Worm (Caenorhabditis elegans): Measurements from ENCODE around the gene lec-6.

lec-6 gene

DNA sequence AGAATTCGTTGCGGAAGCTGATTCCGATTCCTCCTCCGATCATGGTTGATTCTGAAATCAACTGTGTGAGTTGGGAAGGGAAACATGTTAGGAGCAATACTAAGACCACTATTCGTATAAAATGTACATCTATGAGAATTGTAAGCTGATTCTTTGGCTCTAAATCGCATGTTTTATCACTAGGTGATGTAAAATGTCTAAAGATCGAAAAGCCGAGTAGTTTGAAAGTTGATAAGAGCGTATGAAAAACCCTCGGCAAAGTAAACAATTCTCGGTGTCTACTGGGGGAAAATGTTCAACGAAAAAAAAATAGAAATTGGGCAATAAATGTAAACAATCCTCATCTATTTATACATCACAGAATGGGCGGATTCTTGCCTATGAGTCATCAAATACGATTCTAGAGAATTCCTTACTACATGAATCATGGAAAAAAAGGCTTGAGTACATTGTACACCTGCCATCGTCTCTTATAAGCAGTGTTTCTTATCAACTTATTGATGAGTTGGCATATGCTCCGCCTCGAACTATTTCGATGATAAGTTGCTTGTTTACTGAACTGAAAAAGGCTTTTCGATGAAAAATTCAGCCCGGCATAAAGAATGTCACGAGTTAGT lies at the start of gene lec-6:
Gene lec-6 (minus strand): TSS at position 51 of the 617 bp plus-strand sequence.
- TF ChIP-seq ztf-22 (GFP tag; optimal IDR thresholded peaks at IDR 0.05), result peak; percentile 5
- TF ChIP-seq akir-1 (GFP tag; optimal IDR thresholded peaks at IDR 0.05), result no peak
- no peak for TF ChIP-seq attf-6 (GFP tag; IDR thresholded peaks at IDR 0.05)
- TF ChIP-seq pbrm-1 (GFP tag; IDR thresholded peaks at IDR 0.05), result 0 out of 2 replicates have a peak, but pooled peaks have one; percentile 6
- no peak for TF ChIP-seq T26A5.8 (tag; optimal IDR thresholded peaks at IDR 0.05)
- TF ChIP-seq snpc-3.4 (tag; optimal IDR thresholded peaks at IDR 0.05), result no peak
- TF ChIP-seq tbp1 (GFP tag; optimal IDR thresholded peaks at IDR 0.05), result peak; percentile 27
- TF ChIP-seq atf-7 (tag; optimal IDR thresholded peaks at IDR 0.05), result peak; percentile 27
- peak; percentile 35 for TF ChIP-seq F23B12.7 (tag; optimal IDR thresholded peaks at IDR 0.05; ENCODE audit: insufficient read depth)
- TF ChIP-seq B0336.3 (GFP tag; IDR thresholded peaks at IDR 0.05), result no peak
- 0 out of 2 replicates have a peak, but pooled peaks have one; percentile 16 for TF ChIP-seq let-526 (GFP tag; IDR thresholded peaks at IDR 0.05)
- no peak for TF ChIP-seq C17E4.6 (GFP tag; IDR thresholded peaks at IDR 0.05)
- no peak for TF ChIP-seq zfh-2 (GFP tag; conservative IDR thresholded peaks at IDR 0.05)
- no peak for TF ChIP-seq sdz-38 (tag; optimal IDR thresholded peaks at IDR 0.05)
- no peak for TF ChIP-seq rec-8 (tag; optimal IDR thresholded peaks at IDR 0.05)
- 0 out of 2 replicates have a peak, but pooled peaks have one; percentile 8 for TF ChIP-seq hsf-1 (GFP tag; IDR thresholded peaks at IDR 0.05)
- no peak for TF ChIP-seq ztf-25 (GFP tag; IDR thresholded peaks at IDR 0.05)
- no peak for TF ChIP-seq Y53F4B.3 (GFP tag; IDR thresholded peaks at IDR 0.05)
- TF ChIP-seq ZK185.1 (tag; optimal IDR thresholded peaks at IDR 0.05; ENCODE audit: poor library complexity, severe bottlenecking), result peak; percentile 66
- TF ChIP-seq ztf-3 (GFP tag; optimal IDR thresholded peaks at IDR 0.05), result no peak
- TF ChIP-seq F57A8.1 (GFP tag; optimal IDR thresholded peaks at IDR 0.05), result no peak
- TF ChIP-seq ama-1 (optimal IDR thresholded peaks at IDR 0.05), result no peak
- no peak for TF ChIP-seq ama-1 (GFP tag; optimal IDR thresholded peaks at IDR 0.05)
- no peak for TF ChIP-seq bed-2 (GFP tag; IDR thresholded peaks at IDR 0.05)
- TF ChIP-seq unc-130 (GFP tag; optimal IDR thresholded peaks at IDR 0.05), result no peak
- TF ChIP-seq snpc-1.3 (tag; optimal IDR thresholded peaks at IDR 0.05; ENCODE audit: insufficient read depth), result no peak
- 0 out of 2 replicates have a peak, but pooled peaks have one; percentile 59 for TF ChIP-seq dox-1 (GFP tag; IDR thresholded peaks at IDR 0.05)
- no peak for TF ChIP-seq die-1 (tag; optimal IDR thresholded peaks at IDR 0.05)
- no peak for TF ChIP-seq nfya-2 (GFP tag; IDR thresholded peaks at IDR 0.05)
- peak; percentile 92 to 96 for TF ChIP-seq let-607 (tag; optimal IDR thresholded peaks at IDR 0.05)
- peak; percentile 29 for TF ChIP-seq pha-4 (tag; optimal IDR thresholded peaks at IDR 0.05)
- no peak for TF ChIP-seq hlh-26 (GFP tag; conservative IDR thresholded peaks at IDR 0.05)
- TF ChIP-seq lin-40 (tag; optimal IDR thresholded peaks at IDR 0.05), result peak; percentile 14
- no peak for TF ChIP-seq B0261.1 (tag; optimal IDR thresholded peaks at IDR 0.05)
- no peak for TF ChIP-seq F22D6.2 (tag; optimal IDR thresholded peaks at IDR 0.05)
- TF ChIP-seq madf-8 (GFP tag; conservative IDR thresholded peaks at IDR 0.05), result no peak
- TF ChIP-seq hmg-1.2 (GFP tag; IDR thresholded peaks at IDR 0.05), result no peak
- TF ChIP-seq aptf-2 (GFP tag; conservative IDR thresholded peaks at IDR 0.05), result no peak
- TF ChIP-seq nfya-1 (tag; optimal IDR thresholded peaks at IDR 0.05; ENCODE audit: borderline replicate concordance, insufficient read depth), result no peak
- no peak for TF ChIP-seq F37B4.10 (GFP tag; IDR thresholded peaks at IDR 0.05)
- no peak for TF ChIP-seq ztf-26 (tag; optimal IDR thresholded peaks at IDR 0.05)
- no peak for TF ChIP-seq B0035.1 (tag; optimal IDR thresholded peaks at IDR 0.05)
- no peak for TF ChIP-seq snpc-4 (GFP tag; optimal IDR thresholded peaks at IDR 0.05)
- no peak for TF ChIP-seq snpc-4 (tag; optimal IDR thresholded peaks at IDR 0.05)
- TF ChIP-seq nhr-80 (tag; optimal IDR thresholded peaks at IDR 0.05), result peak; percentile 93
- no peak for TF ChIP-seq athp-1 (tag; optimal IDR thresholded peaks at IDR 0.05)
- no peak for TF ChIP-seq B0019.2 (GFP tag; conservative IDR thresholded peaks at IDR 0.05)
